Worm (Caenorhabditis elegans): Measurements from ENCODE around the gene Y75B8A.31.

Gene Y75B8A.31

DNA sequence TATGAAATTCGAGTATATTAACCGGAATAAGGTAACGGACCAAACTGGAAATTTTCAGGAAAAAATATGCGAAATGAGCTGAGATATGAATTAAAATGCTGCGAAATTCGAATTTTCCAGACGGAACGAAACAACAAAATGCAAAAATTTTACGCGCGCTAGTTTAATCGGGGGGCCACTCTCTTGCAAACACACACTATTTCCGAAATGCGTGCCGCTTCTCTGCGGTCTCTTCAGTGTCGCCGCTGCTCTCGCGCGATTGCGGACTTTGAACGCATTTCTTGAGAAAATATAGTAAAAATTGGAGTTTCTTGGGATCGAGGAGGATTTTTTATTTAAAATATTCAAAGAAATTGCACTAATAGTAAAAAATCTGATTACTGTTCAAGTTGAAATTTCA lies 18.0 kb downstream of the Y75B8A.31 start:
- TF ChIP-seq ceh-14 (tag; optimal IDR thresholded peaks at IDR 0.05): no peak
- peak; percentile 22 for TF ChIP-seq nfya-1 (tag; optimal IDR thresholded peaks at IDR 0.05)
- peak; percentile 5 for TF ChIP-seq ceh-31 (tag; optimal IDR thresholded peaks at IDR 0.05)
- peak; percentile 27 for TF ChIP-seq pros-1 (tag; optimal IDR thresholded peaks at IDR 0.05)
- no peak for TF ChIP-seq hlh-30 (tag; optimal IDR thresholded peaks at IDR 0.05; ENCODE audit: insufficient read depth)
- no peak for TF ChIP-seq unc-42 (tag; optimal IDR thresholded peaks at IDR 0.05)
- TF ChIP-seq pax-1 (tag; optimal IDR thresholded peaks at IDR 0.05): no peak
- TF ChIP-seq unc-55 (GFP tag; optimal IDR thresholded peaks at IDR 0.05): no peak
- no peak for TF ChIP-seq syd-9 (tag; optimal IDR thresholded peaks at IDR 0.05)
- no peak for TF ChIP-seq ahr-1 (tag; optimal IDR thresholded peaks at IDR 0.05)
- TF ChIP-seq fkh-10 (GFP tag; optimal IDR thresholded peaks at IDR 0.05): no peak
- TF ChIP-seq C38D4.7 (GFP tag; optimal IDR thresholded peaks at IDR 0.05): no peak
- TF ChIP-seq che-1 (tag; optimal IDR thresholded peaks at IDR 0.05): no peak
- no peak for TF ChIP-seq elt-2 (tag; optimal IDR thresholded peaks at IDR 0.05)
- TF ChIP-seq hlh-15 (tag; optimal IDR thresholded peaks at IDR 0.05): no peak
- no peak for TF ChIP-seq pha-2 (tag; optimal IDR thresholded peaks at IDR 0.05)

DNA sequence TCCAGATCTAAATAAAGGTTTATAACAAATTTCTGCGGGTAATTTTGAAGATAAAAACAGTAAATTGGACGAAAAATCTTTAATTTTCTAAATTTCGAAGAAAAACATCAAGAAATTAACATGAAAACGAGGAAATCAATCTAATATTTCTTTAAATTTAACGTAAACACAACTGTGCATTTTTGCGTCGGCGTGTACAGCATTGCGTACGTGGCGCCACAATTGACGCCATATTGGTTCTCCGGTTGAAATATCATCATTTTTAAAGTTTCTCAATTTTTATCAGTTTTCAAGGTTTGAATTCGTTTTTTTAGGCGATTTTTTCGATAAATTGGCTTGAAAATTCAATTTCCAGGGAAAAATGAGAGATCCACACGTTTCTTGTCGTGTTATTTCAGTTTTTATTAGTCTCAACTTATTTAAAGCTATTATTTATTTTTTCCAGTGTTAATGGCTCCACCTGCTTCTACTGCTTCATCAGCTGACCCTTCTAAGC lies 18.6 kb downstream of the Y75B8A.31 start, which contains the start of gene rpt-6:
Gene rpt-6 (plus strand): TSS at position 446 of the 496 bp plus-strand sequence.
- peak; percentile 36 for TF ChIP-seq nfya-1 (tag; optimal IDR thresholded peaks at IDR 0.05)
- no peak for TF ChIP-seq fkh-10 (GFP tag; optimal IDR thresholded peaks at IDR 0.05)
- TF ChIP-seq K09A11.1 (tag; optimal IDR thresholded peaks at IDR 0.05; ENCODE audit: insufficient read depth): peak; percentile 30

DNA sequence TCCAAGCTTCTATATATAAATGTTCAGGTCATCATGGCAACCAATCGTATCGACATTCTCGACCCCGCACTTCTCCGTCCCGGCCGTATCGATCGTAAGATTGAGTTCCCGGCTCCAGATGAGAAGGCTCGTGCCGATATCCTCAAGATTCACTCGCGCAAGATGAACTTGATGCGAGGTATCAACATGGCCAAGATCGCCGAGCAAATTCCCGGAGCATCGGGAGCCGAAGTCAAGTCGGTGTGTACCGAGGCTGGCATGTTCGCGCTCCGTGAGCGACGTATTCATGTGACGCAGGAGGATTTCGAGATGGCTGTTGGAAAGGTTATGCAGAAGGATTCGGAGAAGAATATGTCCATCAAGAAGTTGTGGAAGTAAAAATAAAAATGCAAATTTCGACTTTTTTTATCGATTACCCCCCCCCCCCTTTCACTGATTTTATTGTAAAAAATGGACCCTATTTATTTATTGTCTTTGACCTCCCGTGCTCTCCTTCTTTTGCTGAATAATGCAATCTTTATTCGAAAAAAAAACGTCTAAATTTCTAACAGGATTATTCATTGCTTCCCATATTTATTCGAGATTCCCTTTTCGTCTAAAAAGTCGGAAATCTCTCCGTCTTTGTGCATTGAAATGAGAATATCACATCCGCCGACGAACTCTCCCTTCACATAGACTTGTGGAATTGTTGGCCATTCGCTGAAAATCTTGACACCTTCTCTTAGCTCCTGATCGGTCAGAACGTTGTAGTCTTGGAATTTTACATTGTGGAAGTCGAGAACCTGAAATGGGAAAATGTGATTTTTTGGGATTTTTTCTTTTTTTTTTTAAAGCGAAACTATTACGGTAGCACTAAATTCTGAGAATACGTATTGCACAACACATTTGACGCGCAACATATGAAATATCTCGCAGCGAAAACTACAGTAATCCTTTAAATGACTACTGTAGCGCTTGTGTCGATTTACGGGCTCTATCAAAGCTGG lies 20.9 kb downstream of the Y75B8A.31 start:
- TF ChIP-seq mec-3 (tag; optimal IDR thresholded peaks at IDR 0.05; ENCODE audit: borderline replicate concordance) (no peak), fkh-6 (tag; optimal IDR thresholded peaks at IDR 0.05) (no peak), ceh-9 (tag; optimal IDR thresholded peaks at IDR 0.05) (no peak)

DNA sequence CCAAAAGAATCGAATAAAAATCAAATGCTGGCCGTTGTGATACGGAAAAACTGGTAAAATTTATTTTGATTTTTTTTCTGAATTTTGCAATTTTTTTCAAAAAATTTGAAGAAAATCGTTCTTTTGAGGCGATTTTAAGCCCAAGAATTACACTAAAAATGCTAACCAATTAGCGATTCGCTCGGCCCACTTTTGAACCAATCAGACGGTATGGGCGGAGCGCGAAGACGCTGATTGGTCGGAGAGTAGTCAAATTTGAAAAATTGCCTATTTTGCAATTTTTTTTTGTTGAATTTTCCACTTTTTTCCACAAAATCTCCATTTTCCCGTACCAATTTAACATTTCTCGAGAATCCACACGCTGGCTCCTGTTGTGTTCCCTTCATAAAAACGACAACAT lies 21.9 kb downstream of the Y75B8A.31 start:
- TF ChIP-seq tbx-7 (tag; optimal IDR thresholded peaks at IDR 0.05) (no peak), nfya-1 (tag; optimal IDR thresholded peaks at IDR 0.05) (peak; percentile 81), sox-2 (GFP tag; IDR thresholded peaks at IDR 0.05) (no peak)

DNA sequence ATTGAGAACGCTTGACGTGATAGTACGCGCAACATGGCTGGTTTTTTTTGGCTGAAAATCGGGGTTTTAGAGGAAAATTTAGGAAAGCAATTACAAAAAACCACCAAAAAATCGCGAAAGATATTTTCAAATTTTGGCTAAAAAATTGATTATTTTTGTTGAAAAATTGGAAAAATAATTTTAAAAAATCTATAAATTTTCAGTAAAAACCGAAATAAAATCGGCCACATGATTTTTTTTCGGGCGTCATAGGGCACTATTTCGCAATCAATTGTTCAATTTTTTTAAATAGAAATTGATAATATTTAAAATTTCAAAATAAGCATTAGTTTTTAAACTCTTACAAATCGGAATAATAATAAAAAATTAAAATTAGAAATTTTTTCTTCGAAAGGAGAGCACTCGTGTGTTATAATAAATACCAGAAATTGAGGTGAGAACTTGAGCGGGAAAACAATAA lies 22.4 kb downstream of the Y75B8A.31 start, which contains the start of gene glrx-5:
Gene glrx-5 (minus strand): TSS at position 51 of the 460 bp plus-strand sequence.
- TF ChIP-seq ceh-19 (GFP tag; optimal IDR thresholded peaks at IDR 0.05): no peak
- TF ChIP-seq dmd-4 (tag; optimal IDR thresholded peaks at IDR 0.05; ENCODE audit: borderline replicate concordance): no peak
- TF ChIP-seq pqm-1 (tag; optimal IDR thresholded peaks at IDR 0.05): no peak
- TF ChIP-seq ahr-1 (tag; optimal IDR thresholded peaks at IDR 0.05): no peak
- no peak for TF ChIP-seq rnt-1 (tag; optimal IDR thresholded peaks at IDR 0.05)
- no peak for TF ChIP-seq nhr-232 (tag; optimal IDR thresholded peaks at IDR 0.05)
- no peak for TF ChIP-seq ttx-3 (tag; optimal IDR thresholded peaks at IDR 0.05)
- no peak for TF ChIP-seq pros-1 (tag; optimal IDR thresholded peaks at IDR 0.05)
- no peak for TF ChIP-seq pha-2 (tag; optimal IDR thresholded peaks at IDR 0.05)
- TF ChIP-seq hlh-8 (tag; optimal IDR thresholded peaks at IDR 0.05): no peak
- TF ChIP-seq Y22D7AL.16 (tag; optimal IDR thresholded peaks at IDR 0.05): no peak
- TF ChIP-seq npax-4 (tag; optimal IDR thresholded peaks at IDR 0.05): no peak
- TF ChIP-seq hlh-6 (tag; optimal IDR thresholded peaks at IDR 0.05): no peak
- TF ChIP-seq lim-6 (tag; optimal IDR thresholded peaks at IDR 0.05): no peak
- no peak for TF ChIP-seq elt-4 (tag; optimal IDR thresholded peaks at IDR 0.05)
- TF ChIP-seq sdc-2 (tag; optimal IDR thresholded peaks at IDR 0.05): no peak
- TF ChIP-seq unc-86 (tag; optimal IDR thresholded peaks at IDR 0.05): no peak
- TF ChIP-seq pax-1 (tag; optimal IDR thresholded peaks at IDR 0.05): no peak
